Worm (Caenorhabditis elegans) whole organism, L1 larva: Measurements from ENCODE around the gene frm-2.

Experiments used
- C04F5.9 ChIP-seq: sonication (generic microtip); optimal IDR thresholded peaks from 2 replicates; lab custom pipeline; 2016; ENCODE audit warnings: missing genetic modification characterization, missing compliant biosample characterization
- F16B12.6 ChIP-seq: fragments of 150-350 bp; optimal IDR thresholded peaks from 2 replicates; lab custom pipeline; 2014; ENCODE audit warnings: missing biosample characterization, missing genetic modification characterization
- Y116A8C.19 ChIP-seq: sonication (generic microtip); optimal IDR thresholded peaks from 2 replicates; lab custom pipeline; 2016; ENCODE audit warnings: missing compliant biosample characterization, missing genetic modification characterization, borderline replicate concordance
- ama-1 ChIP-seq: fragments of 150-350 bp; optimal IDR thresholded peaks from 2 replicates; lab custom pipeline; 2014
- blmp-1 ChIP-seq: fragments of 150-350 bp; optimal IDR thresholded peaks from 2 replicates; lab custom pipeline; 2014; ENCODE audit warnings: missing biosample characterization, missing genetic modification characterization
- ceh-63 ChIP-seq: fragments of 200-800 bp; sonication (Bioruptor generic); optimal IDR thresholded peaks from 2 replicates; lab custom pipeline; 2018; ENCODE audit warnings: mild to moderate bottlenecking, missing genetic modification characterization, missing compliant biosample characterization
- ceh-8 ChIP-seq: fragments of 200-800 bp; sonication (Bioruptor generic); optimal IDR thresholded peaks from 2 replicates; lab custom pipeline; 2018; ENCODE audit warnings: mild to moderate bottlenecking, missing genetic modification characterization, moderate library complexity, missing compliant biosample characterization
- ceh-82 ChIP-seq, 3 experiments: fragments of 150-350 bp in 1 of 3; sonication (generic microtip) in 2 of 3; optimal IDR thresholded peaks; 2 replicates each; lab custom pipeline; 2014 to 2017; ENCODE audit warnings: missing biosample characterization in 3 of 3, missing genetic modification characterization in 3 of 3
- ces-1 ChIP-seq: fragments of 150-350 bp; optimal IDR thresholded peaks from 2 replicates; lab custom pipeline; 2014; ENCODE audit warnings: missing biosample characterization, missing genetic modification reagents, missing genetic modification characterization
- dpl-1 ChIP-seq, 3 experiments: fragments of 150-350 bp in 2 of 3; sonication (generic microtip) in 1 of 3; optimal IDR thresholded peaks; 2 replicates each; lab custom pipeline; 2014 to 2017; ENCODE audit warnings: missing biosample characterization in 3 of 3, missing genetic modification characterization in 3 of 3, missing genetic modification reagents in 3 of 3
- efl-3 ChIP-seq: fragments of 200-800 bp; sonication (Bioruptor generic); optimal IDR thresholded peaks from 2 replicates; lab custom pipeline; 2018; ENCODE audit warnings: mild to moderate bottlenecking, missing genetic modification characterization, missing compliant biosample characterization
- egl-13 ChIP-seq: sonication (generic microtip); optimal IDR thresholded peaks from 2 replicates; lab custom pipeline; 2016; ENCODE audit warnings: missing genotype, missing genetic modification reagents, missing genetic modification characterization, missing compliant biosample characterization
- egl-27 ChIP-seq, 2 experiments: fragments of 150-350 bp in 1 of 2; sonication (generic microtip); optimal IDR thresholded peaks; 3 replicates each; lab custom pipeline; 2017 to 2018; ENCODE audit warnings: missing biosample characterization in 2 of 2, missing genetic modification characterization in 2 of 2, missing genetic modification reagents in 2 of 2
- elt-3 ChIP-seq, 6 experiments: fragments of 150-350 bp in 1 of 6; sonication (generic microtip); optimal IDR thresholded peaks; 2 replicates each; lab custom pipeline; 2017 to 2018; ENCODE audit warnings: missing biosample characterization in 6 of 6, missing genetic modification characterization in 6 of 6, inconsistent platforms in 1 of 6
- fkh-10 ChIP-seq: sonication (generic microtip); optimal IDR thresholded peaks from 2 replicates; lab custom pipeline; 2017; ENCODE audit warnings: missing biosample characterization, missing genetic modification reagents, missing genetic modification characterization
- fkh-4 ChIP-seq: sonication (generic microtip); optimal IDR thresholded peaks from 2 replicates; lab custom pipeline; 2016; ENCODE audit warnings: missing compliant biosample characterization, missing genetic modification characterization, borderline replicate concordance
- fkh-8 ChIP-seq: sonication (generic microtip); optimal IDR thresholded peaks from 2 replicates; lab custom pipeline; 2016; ENCODE audit warnings: mild to moderate bottlenecking, missing genetic modification characterization, missing compliant biosample characterization
- grh-1 ChIP-seq: fragments of 200-800 bp; sonication (Bioruptor generic); IDR thresholded peaks from 2 replicates; pipeline ENCODE4 v1.3.6; 2022; ENCODE audit warnings: missing genetic modification reagents, missing genetic modification characterization, missing compliant biosample characterization
- lin-14 ChIP-seq: fragments of 200-800 bp; sonication (Bioruptor generic); optimal IDR thresholded peaks from 2 replicates; lab custom pipeline; 2018; ENCODE audit warnings: mild to moderate bottlenecking, missing genetic modification characterization, moderate library complexity, missing compliant biosample characterization
- lin-15B ChIP-seq: fragments of 150-350 bp; sonication (generic microtip); optimal IDR thresholded peaks from 3 replicates; lab custom pipeline; 2014; ENCODE audit warnings: missing biosample characterization, missing genetic modification characterization
- lin-35 ChIP-seq, 2 experiments: fragments of 150-350 bp; optimal IDR thresholded peaks; 2 replicates each; lab custom pipeline; 2014; ENCODE audit warnings: missing biosample characterization in 2 of 2, missing genetic modification characterization in 2 of 2, missing genetic modification reagents in 2 of 2
- lsy-2 ChIP-seq, 2 experiments: fragments of 150-350 bp; optimal IDR thresholded peaks; 2 replicates each; lab custom pipeline; 2014; ENCODE audit warnings: missing biosample characterization in 2 of 2, missing genetic modification characterization in 2 of 2
- mab-9 ChIP-seq: fragments of 200-800 bp; sonication (Bioruptor generic); IDR thresholded peaks from 2 replicates; pipeline ENCODE4 v1.3.6; 2022; ENCODE audit warnings: missing genetic modification reagents, missing genetic modification characterization, missing compliant biosample characterization
- nhr-12 ChIP-seq: sonication (generic microtip); optimal IDR thresholded peaks from 2 replicates; lab custom pipeline; 2017; ENCODE audit warnings: missing biosample characterization, missing genetic modification characterization
- nhr-19 ChIP-seq: fragments of 200-800 bp; sonication (Bioruptor generic); conservative IDR thresholded peaks from 2 replicates; pipeline ENCODE4 v1.3.6; 2022; ENCODE audit warnings: missing genetic modification characterization, missing compliant biosample characterization
- nhr-20 ChIP-seq: sonication (generic microtip); optimal IDR thresholded peaks from 2 replicates; lab custom pipeline; 2016; ENCODE audit warnings: mild to moderate bottlenecking, missing genetic modification characterization, missing compliant biosample characterization
- nhr-237 ChIP-seq: fragments of 150-350 bp; optimal IDR thresholded peaks from 2 replicates; lab custom pipeline; 2014; ENCODE audit warnings: missing biosample characterization, missing genetic modification characterization
- nhr-47 ChIP-seq: sonication (generic microtip); optimal IDR thresholded peaks from 2 replicates; lab custom pipeline; 2016; ENCODE audit warnings: mild to moderate bottlenecking, missing genetic modification characterization, moderate library complexity, missing compliant biosample characterization
- nhr-71 ChIP-seq: sonication (generic microtip); optimal IDR thresholded peaks from 2 replicates; lab custom pipeline; 2016; ENCODE audit warnings: mild to moderate bottlenecking, missing genetic modification characterization, moderate library complexity, missing compliant biosample characterization
- nhr-76 ChIP-seq: sonication (generic microtip); optimal IDR thresholded peaks from 2 replicates; lab custom pipeline; 2017; ENCODE audit warnings: missing biosample characterization, missing genetic modification characterization
- nhr-77 ChIP-seq: fragments of 150-350 bp; optimal IDR thresholded peaks from 2 replicates; lab custom pipeline; 2014; ENCODE audit warnings: missing biosample characterization, missing genetic modification characterization
- nhr-85 ChIP-seq: sonication (generic microtip); peaks from one replicate; lab custom pipeline; 2016; ENCODE audit warnings: missing genetic modification characterization, inconsistent platforms, missing compliant biosample characterization
- rnt-1 ChIP-seq: sonication (generic microtip); optimal IDR thresholded peaks from 2 replicates; lab custom pipeline; 2016; ENCODE audit warnings: mild to moderate bottlenecking, missing genetic modification characterization, moderate library complexity, missing compliant biosample characterization
- skn-1 ChIP-seq: fragments of 150-350 bp; optimal IDR thresholded peaks from 2 replicates; lab custom pipeline; 2014; ENCODE audit warnings: missing biosample characterization, missing genetic modification characterization
- unc-130 ChIP-seq: fragments of 150-350 bp; optimal IDR thresholded peaks from 2 replicates; lab custom pipeline; 2017; ENCODE audit warnings: missing biosample characterization, missing genetic modification characterization, inconsistent platforms
- unc-86 ChIP-seq: sonication (generic microtip); optimal IDR thresholded peaks from 2 replicates; lab custom pipeline; 2016; ENCODE audit warnings: missing genetic modification characterization, missing compliant biosample characterization
- ztf-11 ChIP-seq, 2 experiments: sonication (generic microtip); optimal IDR thresholded peaks; 2 replicates each; lab custom pipeline; 2016 to 2017; ENCODE audit warnings: missing genetic modification characterization in 2 of 2, missing biosample characterization in 1 of 2, missing compliant biosample characterization in 1 of 2

frm-2 gene

DNA sequence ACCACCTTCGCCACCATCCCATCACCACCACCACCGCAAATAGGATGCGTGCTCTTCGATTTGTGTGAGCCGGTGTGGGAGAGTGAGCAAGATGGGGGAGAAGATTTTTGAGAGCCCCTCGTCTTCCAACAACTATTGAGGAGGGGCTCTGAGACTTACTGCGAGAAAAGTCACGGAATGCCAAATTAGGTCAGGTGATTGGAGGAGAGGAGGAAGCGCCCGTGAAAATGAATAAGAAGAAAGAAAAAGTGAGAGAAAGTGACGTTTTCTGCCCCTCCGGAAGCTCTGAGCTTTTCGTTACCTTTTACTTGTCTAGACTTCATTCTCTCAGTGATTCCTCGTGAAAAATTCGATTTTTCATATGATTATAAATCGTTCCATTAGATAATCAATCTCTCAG lies 16.7 kb upstream of the frm-2 start:
- TF ChIP-seq fkh-8 (tag; lab: Kevin White, UChicago), result peak; percentile 36
- TF ChIP-seq elt-3 (tag; optimal IDR thresholded peaks at IDR 0.05; lab: Kevin White, UChicago), result no peak
- peak; percentile 55 for TF ChIP-seq lin-14 (GFP tag; lab: Kevin White, UChicago)
- TF ChIP-seq unc-86 (tag; lab: Kevin White, UChicago), result peak; percentile 67
- TF ChIP-seq unc-130 (tag; lab: Kevin White, UChicago), result no peak
- TF ChIP-seq Y116A8C.19 (tag; lab: Kevin White, UChicago), result no peak
- TF ChIP-seq ceh-8 (GFP tag; lab: Kevin White, UChicago), result peak; percentile 37
- 0 out of 2 replicates have a peak, but pooled peaks have one; percentile 7 for TF ChIP-seq mab-9 (GFP tag; lab: Robert Waterston, UW)
- no peak for TF ChIP-seq nhr-77 (tag; lab: Kevin White, UChicago)

- no peak for TF ChIP-seq ztf-11 (tag; optimal IDR thresholded peaks at IDR 0.05; lab: Kevin White, UChicago)
- no peak for TF ChIP-seq rnt-1 (tag; lab: Kevin White, UChicago)
These were observed 11.0 kb upstream of the frm-2 start, which contains the start of gene T04C9.1 for ce11 chrIII:5992913-5993312. TSS of gene T04C9.1 (plus strand) at chrIII:5993213.

- no peak for TF ChIP-seq blmp-1 (tag; lab: Kevin White, UChicago)
- no peak for TF ChIP-seq unc-86 (tag; lab: Kevin White, UChicago)
- TF ChIP-seq fkh-4 (tag; lab: Kevin White, UChicago), result no peak
- TF ChIP-seq F16B12.6 (tag; lab: Kevin White, UChicago), result no peak
- no peak for TF ChIP-seq C04F5.9 (tag; lab: Kevin White, UChicago)
- no peak for TF ChIP-seq Y116A8C.19 (tag; lab: Kevin White, UChicago)
- TF ChIP-seq nhr-12 (tag; lab: Kevin White, UChicago), result no peak
- TF ChIP-seq fkh-10 (GFP tag; lab: Kevin White, UChicago), result peak; percentile 79
- no peak for TF ChIP-seq ama-1 (lab: Kevin White, UChicago)
- TF ChIP-seq nhr-76, result no peak
- no peak for TF ChIP-seq lin-15B (tag; lab: Kevin White, UChicago)
- no peak for TF ChIP-seq dpl-1 (GFP tag; optimal IDR thresholded peaks at IDR 0.05; lab: Kevin White, UChicago)
- no peak for TF ChIP-seq egl-27 (tag; optimal IDR thresholded peaks at IDR 0.05; lab: Kevin White, UChicago)
- no peak for TF ChIP-seq efl-3 (GFP tag; lab: Kevin White, UChicago)
- TF ChIP-seq nhr-237 (tag; lab: Kevin White, UChicago), result no peak
- no peak for TF ChIP-seq grh-1 (GFP tag; lab: Robert Waterston, UW)
- no peak for TF ChIP-seq nhr-19
- TF ChIP-seq nhr-47 (tag; lab: Kevin White, UChicago), result no peak
- TF ChIP-seq nhr-20 (tag; lab: Kevin White, UChicago), result no peak
- no peak for TF ChIP-seq egl-13
- TF ChIP-seq lin-35 (GFP tag; optimal IDR thresholded peaks at IDR 0.05; lab: Kevin White, UChicago), result no peak
- peak; percentile 53 for TF ChIP-seq ces-1
- peak in 1 of 2 experiments; percentile 17 for TF ChIP-seq lsy-2 (tag; optimal IDR thresholded peaks at IDR 0.05; lab: Kevin White, UChicago)
- TF ChIP-seq nhr-85 (tag; lab: Kevin White, UChicago), result no peak
- no peak for TF ChIP-seq mab-9 (GFP tag; lab: Robert Waterston, UW)
- no peak for TF ChIP-seq ceh-82 (tag; optimal IDR thresholded peaks at IDR 0.05; lab: Kevin White, UChicago)
- TF ChIP-seq nhr-71 (tag; lab: Kevin White, UChicago), result no peak
- no peak for TF ChIP-seq ceh-63 (GFP tag; lab: Kevin White, UChicago)
- no peak for TF ChIP-seq skn-1 (tag; lab: Kevin White, UChicago)
- no peak for TF ChIP-seq ztf-11 (tag; optimal IDR thresholded peaks at IDR 0.05; lab: Kevin White, UChicago)
- peak; percentile 66 for TF ChIP-seq lin-14 (GFP tag; lab: Kevin White, UChicago)
These were observed 10.1 kb upstream of the frm-2 start for ce11 chrIII:5992043-5992442.
